Worm (Caenorhabditis elegans): ENCODE data around the gene zip-5.
"Not testable (repeated sequence)": the region's sequence is repeated elsewhere in the genome, so short reads cannot be mapped to it uniquely, and the experiment has no call there.

- TF ChIP-seq unc-62 (GFP tag; optimal IDR thresholded peaks at IDR 0.05); F33H1.4 (GFP tag; IDR thresholded peaks at IDR 0.05); ztf-18 (tag; optimal IDR thresholded peaks at IDR 0.05); aptf-2 (GFP tag; conservative IDR thresholded peaks at IDR 0.05); F55B11.4 (tag; optimal IDR thresholded peaks at IDR 0.05; ENCODE audit: borderline replicate concordance, insufficient read depth); him-1 (tag; optimal IDR thresholded peaks at IDR 0.05); egl-44 (GFP tag; IDR thresholded peaks at IDR 0.05): not testable (repeated sequence)
These were observed 52.9 kb downstream of the zip-5 start for ce11 chrV:13317247-13317646.

All from whole organism, young adult.